Worm (Caenorhabditis elegans): ENCODE results near the gene F40G9.7.

F40G9.7 gene

ce11 chrIII:165390-165789 is at the start of gene F40G9.7:
TSS of gene F40G9.7 (plus strand) at chrIII:165690.
- no peak for TF ChIP-seq nhr-48 (tag; optimal IDR thresholded peaks at IDR 0.05)
- TF ChIP-seq aha-1 (tag) = peak; percentile 85
- TF ChIP-seq nhr-25 (tag; optimal IDR thresholded peaks at IDR 0.05; ENCODE audit: borderline replicate concordance, insufficient read depth) = no peak
- TF ChIP-seq nhr-237 (tag; optimal IDR thresholded peaks at IDR 0.05) = no peak
- no peak for TF ChIP-seq nhr-41 (GFP tag; IDR thresholded peaks at IDR 0.05)
- TF ChIP-seq zip-2 (tag; optimal IDR thresholded peaks at IDR 0.05) = no peak
- TF ChIP-seq F10B5.3 (tag; optimal IDR thresholded peaks at IDR 0.05) = no peak

DNA sequence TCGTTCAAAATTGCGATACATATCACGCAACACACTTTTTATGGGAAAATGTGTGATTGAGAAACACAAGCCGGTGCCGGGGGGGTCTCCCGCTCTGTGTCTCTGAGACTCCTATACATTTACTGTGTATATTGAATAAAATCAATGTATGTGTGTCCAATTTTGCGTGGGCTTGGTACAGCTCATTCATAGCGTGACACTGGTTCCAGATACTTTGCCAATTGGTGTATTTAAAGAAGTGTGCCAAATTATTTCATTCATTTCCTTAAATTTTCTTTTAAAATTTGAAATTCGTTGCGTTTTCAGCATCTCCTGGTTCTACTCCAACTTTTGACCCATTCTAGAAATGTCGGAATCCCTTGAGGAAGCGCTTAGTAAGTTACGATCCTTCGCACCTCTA is 48.3 kb upstream of the F40G9.7 start, which contains the start of gene C29F9.5:
TSS of gene C29F9.5 (plus strand) at position 301 of the 400 bp plus-strand sequence.
- TF ChIP-seq unc-62 (GFP tag; optimal IDR thresholded peaks at IDR 0.05 in 1 of 2) (peak in 1 of 2 experiments; percentile 59), unc-62 (tag; optimal IDR thresholded peaks at IDR 0.05) (no peak), ceh-44 (GFP tag; IDR thresholded peaks at IDR 0.05) (no peak), gei-8 (GFP tag; optimal IDR thresholded peaks at IDR 0.05) (no peak)

- TF ChIP-seq nhr-237 (tag; optimal IDR thresholded peaks at IDR 0.05) (no peak), aha-1 (tag) (peak; percentile 91)
Measured at ce11 chrIII:117857-118256, 47.6 kb upstream of the F40G9.7 start.

DNA sequence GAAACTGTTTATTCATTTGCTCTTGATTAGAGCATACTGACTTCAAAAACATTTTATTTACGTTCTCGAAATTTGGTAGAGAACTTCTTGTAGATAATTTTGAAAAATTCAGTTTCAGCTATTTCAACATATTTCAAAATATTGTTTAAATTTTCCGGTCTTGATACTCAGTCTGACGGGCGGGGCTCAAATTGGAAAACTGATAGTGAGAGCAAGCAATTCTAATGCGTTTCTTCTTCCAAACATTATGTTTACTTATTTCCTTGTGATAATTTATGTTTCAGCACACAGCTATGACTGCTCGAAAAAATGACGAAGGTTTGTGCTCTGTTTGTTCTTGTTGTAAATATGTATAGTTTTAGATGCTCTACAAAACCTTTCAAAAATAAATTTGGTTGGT is 45.3 kb upstream of the F40G9.7 start, which contains the start of gene pals-24:
TSS of gene pals-24 (plus strand) at position 237 of the 400 bp plus-strand sequence.
- TF ChIP-seq zfp-2 (tag; optimal IDR thresholded peaks at IDR 0.05) (no peak), nhr-48 (tag; optimal IDR thresholded peaks at IDR 0.05) (no peak), snpc-1.2 (GFP tag; IDR thresholded peaks at IDR 0.05) (no peak), tag-97 (GFP tag; IDR thresholded peaks at IDR 0.05) (no peak), nhr-111 (GFP tag; optimal IDR thresholded peaks at IDR 0.05) (no peak), egl-43 (GFP tag; IDR thresholded peaks at IDR 0.05) (no peak), F37D6.2 (tag; optimal IDR thresholded peaks at IDR 0.05) (no peak), lin-39 (tag; optimal IDR thresholded peaks at IDR 0.05) (no peak), ama-1 (optimal IDR thresholded peaks at IDR 0.05) (no peak), skn-1 (tag; optimal IDR thresholded peaks at IDR 0.05) (no peak), dve-1 (tag; optimal IDR thresholded peaks at IDR 0.05; ENCODE audit: insufficient read depth) (peak; percentile 61), T20F7.1 (GFP tag; optimal IDR thresholded peaks at IDR 0.05) (no peak), lin-38 (GFP tag; IDR thresholded peaks at IDR 0.05) (no peak), fkh-10 (GFP tag; optimal IDR thresholded peaks at IDR 0.05) (no peak), F49E8.2 (tag; optimal IDR thresholded peaks at IDR 0.05; ENCODE audit: borderline replicate concordance) (no peak), hlh-30 (tag; optimal IDR thresholded peaks at IDR 0.05; ENCODE audit: insufficient read depth) (no peak), mep-1 (tag; optimal IDR thresholded peaks at IDR 0.05) (no peak), mxl-2 (GFP tag; conservative IDR thresholded peaks at IDR 0.05) (no peak), vab-7 (GFP tag; IDR thresholded peaks at IDR 0.05) (no peak), ceh-82 (tag; optimal IDR thresholded peaks at IDR 0.05) (no peak), mdt-29 (GFP tag; IDR thresholded peaks at IDR 0.05) (no peak), aha-1 (tag) (peak; percentile 62), ctbp-1 (GFP tag; IDR thresholded peaks at IDR 0.05) (no peak), lin-1 (GFP tag; IDR thresholded peaks at IDR 0.05) (no peak), unc-39 (tag; optimal IDR thresholded peaks at IDR 0.05) (no peak), zip-2 (tag; optimal IDR thresholded peaks at IDR 0.05) (peak; percentile 46), attf-4 (tag; optimal IDR thresholded peaks at IDR 0.05) (no peak), pqm-1 (tag; optimal IDR thresholded peaks at IDR 0.05) (peak; percentile 94), fos-1 (tag; optimal IDR thresholded peaks at IDR 0.05) (no peak), saeg-2 (GFP tag; IDR thresholded peaks at IDR 0.05) (no peak), php-3 (GFP tag; IDR thresholded peaks at IDR 0.05) (peak; percentile 55; the same call in 1 of the 2 replicates), spr-1 (tag; optimal IDR thresholded peaks at IDR 0.05) (no peak), snpc-4 (tag; optimal IDR thresholded peaks at IDR 0.05) (no peak), nhr-28 (tag; optimal IDR thresholded peaks at IDR 0.05) (peak; percentile 86), daf-16 (GFP tag; optimal IDR thresholded peaks at IDR 0.05) (no peak), daf-16 (tag; optimal IDR thresholded peaks at IDR 0.05) (peak; percentile 98), dmd-6 (GFP tag; IDR thresholded peaks at IDR 0.05) (peak; percentile 59), dpl-1 (GFP tag; optimal IDR thresholded peaks at IDR 0.05) (no peak), unc-130 (GFP tag; optimal IDR thresholded peaks at IDR 0.05) (no peak)

Data from whole organism, L4 larva.